Fruit fly (Drosophila melanogaster) whole organism, prepupa: ENCODE measurements around the gene Hira.

Source experiments
- CG11294 ChIP-seq: fragments of 200-800 bp; sonication (Bioruptor generic); IDR thresholded peaks from 2 replicates; pipeline ENCODE4 v1.3.6; 2022; ENCODE audit warnings: missing biosample characterization, missing genetic modification characterization
- CG11762 ChIP-seq: fragments of 200-800 bp; sonication (Bioruptor generic); optimal IDR thresholded peaks from 3 replicates; lab custom pipeline; 2016; ENCODE audit warnings: missing biosample characterization, missing genetic modification characterization; ENCODE audit not compliant: insufficient read depth
- CG15336 ChIP-seq: fragments of 200-800 bp; sonication (Bioruptor generic); IDR thresholded peaks from 2 replicates; pipeline ENCODE4 v1.3.6; 2022; ENCODE audit warnings: missing biosample characterization, missing genetic modification characterization
- CG1621 ChIP-seq: fragments of 200-800 bp; sonication (Bioruptor generic); optimal IDR thresholded peaks from 3 replicates; lab custom pipeline; 2018; ENCODE audit warnings: missing biosample characterization, mild to moderate bottlenecking, missing genetic modification characterization
- CG16779 ChIP-seq: fragments of 200-800 bp; sonication (Bioruptor generic); optimal IDR thresholded peaks from 3 replicates; lab custom pipeline; 2017; ENCODE audit warnings: missing biosample characterization, mild to moderate bottlenecking, missing genetic modification characterization
- CG3032 ChIP-seq: fragments of 200-800 bp; optimal IDR thresholded peaks from 2 replicates; lab custom pipeline; 2019; ENCODE audit warnings: missing biosample characterization, mild to moderate bottlenecking, missing genetic modification characterization, moderate library complexity
- CG31627 ChIP-seq: fragments of 200-800 bp; sonication (Bioruptor generic); optimal IDR thresholded peaks from 3 replicates; lab custom pipeline; 2016; ENCODE audit warnings: missing biosample characterization, missing genetic modification characterization
- CG32006 ChIP-seq: fragments of 200-800 bp; sonication (Bioruptor generic); optimal IDR thresholded peaks from 3 replicates; lab custom pipeline; 2017; ENCODE audit warnings: missing biosample characterization, mild to moderate bottlenecking, missing genetic modification characterization
- CG6163 ChIP-seq: fragments of 200-800 bp; sonication (Bioruptor generic); IDR thresholded peaks from 3 replicates; pipeline ENCODE4 v1.3.6; 2022; ENCODE audit warnings: missing biosample characterization, missing genetic modification characterization
- CG6276 ChIP-seq: fragments of 200-800 bp; sonication (Bioruptor generic); optimal IDR thresholded peaks from 2 replicates; lab custom pipeline; 2017; ENCODE audit warnings: missing biosample characterization, mild to moderate bottlenecking, missing genetic modification characterization
- CG6808 ChIP-seq: fragments of 200-800 bp; sonication (Bioruptor generic); optimal IDR thresholded peaks from 3 replicates; lab custom pipeline; 2017; ENCODE audit warnings: missing biosample characterization, missing genetic modification characterization, mild to moderate bottlenecking, moderate library complexity, missing genetic modification reagents
- CG8119 ChIP-seq: fragments of 200-800 bp; sonication (Bioruptor generic); IDR thresholded peaks from 3 replicates; pipeline ENCODE4 v1.3.6; 2022; ENCODE audit warnings: missing biosample characterization, missing genetic modification characterization
- CG9139 ChIP-seq: fragments of 200-800 bp; sonication (Bioruptor generic); optimal IDR thresholded peaks from 3 replicates; lab custom pipeline; 2017; ENCODE audit warnings: missing biosample characterization, mild to moderate bottlenecking, missing genetic modification characterization
- Eip75B ChIP-seq: fragments of 200-800 bp; sonication (Bioruptor generic); optimal IDR thresholded peaks from 3 replicates; lab custom pipeline; 2016; ENCODE audit warnings: missing biosample characterization, missing genetic modification characterization
- Eip78C ChIP-seq: fragments of 200-800 bp; sonication (Bioruptor generic); peaks from one replicate; lab custom pipeline; 2016; ENCODE audit warnings: missing biosample characterization, missing genetic modification characterization
- Ets96B ChIP-seq: fragments of 200-800 bp; optimal IDR thresholded peaks from 2 replicates; lab custom pipeline; 2019; ENCODE audit warnings: missing biosample characterization, mild to moderate bottlenecking, missing genetic modification characterization, moderate library complexity
- Hr38 ChIP-seq: sonication (Bioruptor generic); optimal IDR thresholded peaks from 2 replicates; lab custom pipeline; 2016; ENCODE audit warnings: missing biosample characterization, missing genetic modification characterization
- Hr39 ChIP-seq: fragments of 200-800 bp; sonication (Bioruptor generic); optimal IDR thresholded peaks from 2 replicates; lab custom pipeline; 2016; ENCODE audit warnings: missing biosample characterization, missing genetic modification characterization
- Hr4 ChIP-seq: fragments of 200-800 bp; sonication (Bioruptor generic); optimal IDR thresholded peaks from 3 replicates; lab custom pipeline; 2016; ENCODE audit warnings: missing biosample characterization, missing genetic modification characterization
- Lpt ChIP-seq: fragments of 200-800 bp; sonication (Bioruptor generic); optimal IDR thresholded peaks from 3 replicates; lab custom pipeline; 2016; ENCODE audit warnings: missing biosample characterization, missing genetic modification characterization
- Met ChIP-seq: fragments of 200-800 bp; sonication (Bioruptor generic); optimal IDR thresholded peaks from 3 replicates; lab custom pipeline; 2016; ENCODE audit warnings: missing biosample characterization, missing genetic modification characterization
- OdsH ChIP-seq: fragments of 200-800 bp; sonication (Bioruptor generic); optimal IDR thresholded peaks from 3 replicates; lab custom pipeline; 2016; ENCODE audit warnings: missing biosample characterization, missing genetic modification characterization
- Sox102F ChIP-seq: fragments of 200-800 bp; sonication (Bioruptor generic); optimal IDR thresholded peaks from 2 replicates; lab custom pipeline; 2016; ENCODE audit warnings: missing biosample characterization, mild to moderate bottlenecking, missing genetic modification characterization
- Sox14 ChIP-seq: fragments of 200-800 bp; sonication (Bioruptor generic); optimal IDR thresholded peaks from 3 replicates; lab custom pipeline; 2016; ENCODE audit warnings: missing biosample characterization, missing genetic modification characterization
- Sox15 ChIP-seq: fragments of 200-800 bp; sonication (Bioruptor generic); optimal IDR thresholded peaks from 3 replicates; lab custom pipeline; 2016; ENCODE audit warnings: missing biosample characterization, missing genetic modification characterization
- acj6 ChIP-seq: fragments of 200-800 bp; sonication (Bioruptor generic); optimal IDR thresholded peaks from 3 replicates; lab custom pipeline; 2016; ENCODE audit warnings: missing biosample characterization, missing genetic modification characterization
- cyc ChIP-seq: fragments of 200-800 bp; sonication (Bioruptor generic); optimal IDR thresholded peaks from 3 replicates; lab custom pipeline; 2016; ENCODE audit warnings: missing biosample characterization, missing genetic modification characterization
- dsx ChIP-seq: fragments of 200-800 bp; optimal IDR thresholded peaks from 3 replicates; lab custom pipeline; 2019; ENCODE audit warnings: missing biosample characterization, mild to moderate bottlenecking, missing genetic modification characterization, moderate library complexity; ENCODE audit not compliant: poor library complexity, severe bottlenecking
- eg ChIP-seq: fragments of 200-800 bp; sonication (Bioruptor generic); IDR thresholded peaks from 3 replicates; pipeline ENCODE4 v1.3.6; 2022; ENCODE audit warnings: missing biosample characterization, missing genetic modification characterization
- fd59A ChIP-seq: fragments of 200-800 bp; sonication (Bioruptor generic); optimal IDR thresholded peaks from 2 replicates; lab custom pipeline; 2017; ENCODE audit warnings: missing biosample characterization, mild to moderate bottlenecking, missing genetic modification characterization, missing genetic modification reagents
- fkh ChIP-seq: fragments of 200-800 bp; sonication (Bioruptor generic); optimal IDR thresholded peaks from 3 replicates; lab custom pipeline; 2017; ENCODE audit warnings: missing biosample characterization, mild to moderate bottlenecking, missing genetic modification characterization, moderate library complexity
- pdm3 ChIP-seq: fragments of 200-800 bp; sonication (Bioruptor generic); optimal IDR thresholded peaks from 3 replicates; lab custom pipeline; 2016; ENCODE audit warnings: missing biosample characterization, missing genetic modification characterization
- salr ChIP-seq, 2 experiments: fragments of 200-800 bp; sonication (Bioruptor generic); optimal IDR thresholded peaks; 3 replicates each; lab custom pipeline; 2016 to 2018; ENCODE audit warnings: missing biosample characterization in 2 of 2, missing genetic modification characterization in 2 of 2, mild to moderate bottlenecking in 1 of 2
- ss ChIP-seq, 2 experiments: fragments of 200-800 bp; sonication (Bioruptor generic); optimal IDR thresholded peaks; 2 replicates in 1 of 2; 3 replicates in 1 of 2; lab custom pipeline; 2017 to 2018; ENCODE audit warnings: mild to moderate bottlenecking in 2 of 2, missing biosample characterization in 2 of 2, missing genetic modification characterization in 2 of 2, moderate library complexity in 1 of 2
- vri ChIP-seq: fragments of 200-800 bp; sonication (Bioruptor generic); optimal IDR thresholded peaks from 3 replicates; lab custom pipeline; 2016; ENCODE audit warnings: missing biosample characterization, mild to moderate bottlenecking, missing genetic modification characterization

The Hira gene

dm6 chrX:7700239-7700793, 21.6 kb upstream of the Hira start (continued):
- TF ChIP-seq CG32006 (GFP tag; lab: Kevin White, UChicago) (peak; percentile 89), acj6 (peak; percentile 84), Sox102F (GFP tag; lab: Kevin White, UChicago) (peak; percentile 66), OdsH (GFP tag; lab: Kevin White, UChicago) (peak; percentile 87), Hr4 (GFP tag; lab: Kevin White, UChicago) (peak; percentile 85), Eip75B (GFP tag; lab: Kevin White, UChicago) (peak; percentile 44), Hr39 (GFP tag; lab: Kevin White, UChicago) (peak; percentile 92), Sox15 (peak; percentile 78), Sox14 (peak; percentile 85)

- TF ChIP-seq eg (GFP tag; lab: Robert Waterston, UW), result peak; percentile 58
- TF ChIP-seq CG11762 (GFP tag; lab: Kevin White, UChicago), result no peak
- TF ChIP-seq CG1621, result no peak
- no peak for TF ChIP-seq Hr39 (GFP tag; lab: Kevin White, UChicago)
- TF ChIP-seq CG16779 (tag; lab: Kevin White, UChicago), result no peak
- TF ChIP-seq CG32006 (GFP tag; lab: Kevin White, UChicago), result peak; percentile 47
- no peak for TF ChIP-seq cyc (GFP tag; lab: Kevin White, UChicago)
- TF ChIP-seq Hr38 (GFP tag; lab: Kevin White, UChicago), result no peak
- TF ChIP-seq salr (GFP tag; optimal IDR thresholded peaks at IDR 0.05; lab: Kevin White, UChicago), result peak in 1 of 2 experiments; percentile 26
- TF ChIP-seq CG11294 (GFP tag; lab: Robert Waterston, UW), result peak; percentile 7; the same call in 1 of the 2 replicates
- TF ChIP-seq Sox14, result no peak
- peak; percentile 36 for TF ChIP-seq Eip78C
- peak; percentile 33; the same call in 1 of the 2 replicates for TF ChIP-seq CG15336 (GFP tag; lab: Robert Waterston, UW)
- peak; percentile 72 for TF ChIP-seq CG6276
- no peak for TF ChIP-seq dsx (GFP tag; lab: Kevin White, UChicago)
- peak; percentile 17 for TF ChIP-seq pdm3 (GFP tag; lab: Kevin White, UChicago)
- TF ChIP-seq Ets96B (tag; lab: Kevin White, UChicago), result no peak
- TF ChIP-seq fkh, result peak; percentile 67
- peak; percentile 8; the same call in 1 of the 3 replicates for TF ChIP-seq CG6163 (GFP tag; lab: Robert Waterston, UW)
These were observed 20.4 kb upstream of the Hira start for dm6 chrX:7701282-7702078.

dm6 chrX:7702160-7702907, 19.6 kb upstream of the Hira start:
- TF ChIP-seq CG31627 (GFP tag; lab: Kevin White, UChicago), result no peak
- peak; percentile 13 for TF ChIP-seq CG9139 (GFP tag; lab: Kevin White, UChicago)
- no peak for TF ChIP-seq ss (GFP tag; optimal IDR thresholded peaks at IDR 0.05; lab: Kevin White, UChicago)
- TF ChIP-seq CG6276, result peak; percentile 23
- peak; percentile 25 for TF ChIP-seq vri
- no peak for TF ChIP-seq Sox15
- TF ChIP-seq cyc (GFP tag; lab: Kevin White, UChicago), result no peak
- no peak for TF ChIP-seq CG11762 (GFP tag; lab: Kevin White, UChicago)
- peak; percentile 2 for TF ChIP-seq CG6808 (GFP tag; lab: Kevin White, UChicago)
- TF ChIP-seq eg (GFP tag; lab: Robert Waterston, UW), result peak; percentile 49; the same call in 1 of the 3 replicates
- peak; percentile 63; the same call in 2 of the 3 replicates for TF ChIP-seq CG6163 (GFP tag; lab: Robert Waterston, UW)
- TF ChIP-seq CG8119 (GFP tag; lab: Robert Waterston, UW), result peak; percentile 15; the same call in 1 of the 3 replicates
- peak; percentile 55; the same call in 1 of the 2 replicates for TF ChIP-seq CG15336 (GFP tag; lab: Robert Waterston, UW)
- no peak for TF ChIP-seq Met
- no peak for TF ChIP-seq fd59A (GFP tag; lab: Kevin White, UChicago)
- peak; percentile 32 for TF ChIP-seq Lpt (GFP tag; lab: Kevin White, UChicago)
- TF ChIP-seq CG3032 (tag; lab: Kevin White, UChicago), result no peak
